Worm (Caenorhabditis elegans) whole organism, young adult: Measurements from ENCODE around the gene unc-103.

Experiments used
- B0336.3 ChIP-seq: fragments of 200-800 bp; sonication (Bioruptor generic); IDR thresholded peaks from 2 replicates; pipeline ENCODE4 v1.3.6; 2022; ENCODE audit warnings: missing genetic modification characterization, missing compliant biosample characterization
- F49E8.2 ChIP-seq: sonication (generic microtip); optimal IDR thresholded peaks from 3 replicates; lab custom pipeline; 2017; ENCODE audit warnings: missing genetic modification characterization, mild to moderate bottlenecking, missing compliant biosample characterization, antibody characterized with exemption, moderate library complexity; ENCODE audit not compliant: insufficient read depth
- F52B5.7 ChIP-seq: sonication (generic microtip); optimal IDR thresholded peaks from 2 replicates; lab custom pipeline; 2016; ENCODE audit warnings: mild to moderate bottlenecking, missing genetic modification characterization, missing compliant biosample characterization
- F57C9.4 ChIP-seq: sonication (generic microtip); optimal IDR thresholded peaks from 2 replicates; lab custom pipeline; 2017; ENCODE audit warnings: mild to moderate bottlenecking, missing genetic modification characterization, missing compliant biosample characterization
- K11D2.4 ChIP-seq: fragments of 200-800 bp; sonication (Bioruptor generic); IDR thresholded peaks from 2 replicates; pipeline ENCODE4 v1.3.6; 2022; ENCODE audit warnings: missing genetic modification reagents, missing genetic modification characterization, missing compliant biosample characterization
- Y56A3A.18 ChIP-seq: fragments of 200-800 bp; sonication (Bioruptor generic); IDR thresholded peaks from 2 replicates; pipeline ENCODE4 v1.3.6; 2022; ENCODE audit warnings: missing genetic modification reagents, missing genetic modification characterization, missing compliant biosample characterization
- Y67H2A.10 ChIP-seq: fragments of 200-800 bp; sonication (Bioruptor generic); conservative IDR thresholded peaks from 2 replicates; pipeline ENCODE4 v1.3.6; 2022; ENCODE audit warnings: missing genetic modification reagents, missing genetic modification characterization, missing compliant biosample characterization
- Y79H2A.3 ChIP-seq: fragments of 200-800 bp; sonication (Bioruptor generic); conservative IDR thresholded peaks from 2 replicates; pipeline ENCODE4 v1.3.6; 2022; ENCODE audit warnings: missing genetic modification reagents, missing genetic modification characterization, missing compliant biosample characterization
- aptf-3 ChIP-seq: fragments of 200-800 bp; sonication (Bioruptor generic); IDR thresholded peaks from 2 replicates; pipeline ENCODE4 v1.3.6; 2022; ENCODE audit warnings: missing genetic modification characterization, missing compliant biosample characterization
- attf-3 ChIP-seq: fragments of 200-800 bp; sonication (Bioruptor generic); conservative IDR thresholded peaks from 2 replicates; pipeline ENCODE4 v1.3.6; 2022; ENCODE audit warnings: missing genetic modification reagents, missing genetic modification characterization, missing compliant biosample characterization
- attf-5 ChIP-seq: fragments of 200-800 bp; sonication (Bioruptor generic); optimal IDR thresholded peaks from 2 replicates; lab custom pipeline; 2018; ENCODE audit warnings: mild to moderate bottlenecking, missing genetic modification characterization, missing compliant biosample characterization
- attf-6 ChIP-seq: fragments of 200-800 bp; sonication (Bioruptor generic); IDR thresholded peaks from 2 replicates; pipeline ENCODE4 v1.3.6; 2022; ENCODE audit warnings: missing genetic modification reagents, missing genetic modification characterization, missing compliant biosample characterization
- bed-1 ChIP-seq: fragments of 200-800 bp; sonication (Bioruptor generic); IDR thresholded peaks from 2 replicates; pipeline ENCODE4 v1.3.6; 2022; ENCODE audit warnings: missing genetic modification reagents, missing genetic modification characterization, missing compliant biosample characterization
- ccch-3 ChIP-seq: fragments of 200-800 bp; sonication (Bioruptor generic); optimal IDR thresholded peaks from 2 replicates; lab custom pipeline; 2018; ENCODE audit warnings: mild to moderate bottlenecking, missing genetic modification characterization, missing compliant biosample characterization
- ceh-40 ChIP-seq: fragments of 200-800 bp; sonication (Bioruptor generic); IDR thresholded peaks from 2 replicates; pipeline ENCODE4 v1.3.6; 2022; ENCODE audit warnings: missing genetic modification characterization, missing compliant biosample characterization
- ceh-58 ChIP-seq: fragments of 200-800 bp; sonication (Bioruptor generic); IDR thresholded peaks from 2 replicates; pipeline ENCODE4 v1.3.6; 2022; ENCODE audit warnings: missing genetic modification characterization, missing compliant biosample characterization
- ceh-79 ChIP-seq: sonication (generic microtip); optimal IDR thresholded peaks from 2 replicates; lab custom pipeline; 2017; ENCODE audit warnings: mild to moderate bottlenecking, missing genetic modification characterization, missing compliant biosample characterization
- ceh-91 ChIP-seq: fragments of 200-800 bp; sonication (Bioruptor generic); IDR thresholded peaks from 2 replicates; pipeline ENCODE4 v1.3.6; 2022; ENCODE audit warnings: missing genetic modification reagents, missing genetic modification characterization, missing compliant biosample characterization
- chd-7 ChIP-seq: sonication (generic microtip); optimal IDR thresholded peaks from 2 replicates; lab custom pipeline; 2016; ENCODE audit warnings: mild to moderate bottlenecking, missing genetic modification characterization, moderate library complexity, missing compliant biosample characterization
- dpff-1 ChIP-seq: sonication (generic microtip); optimal IDR thresholded peaks from 2 replicates; lab custom pipeline; 2017; ENCODE audit warnings: mild to moderate bottlenecking, missing genetic modification characterization, missing compliant biosample characterization
- efl-1 ChIP-seq: fragments of 150-350 bp; optimal IDR thresholded peaks from 2 replicates; lab custom pipeline; 2014; ENCODE audit warnings: missing biosample characterization, missing genetic modification reagents, missing genetic modification characterization
- egl-44 ChIP-seq: fragments of 200-800 bp; sonication (Bioruptor generic); IDR thresholded peaks from 2 replicates; pipeline ENCODE4 v1.3.6; 2022; ENCODE audit warnings: missing genetic modification reagents, missing genetic modification characterization, missing compliant biosample characterization
- gei-17 ChIP-seq: fragments of 200-800 bp; sonication (Bioruptor generic); optimal IDR thresholded peaks from 2 replicates; lab custom pipeline; 2018; ENCODE audit warnings: mild to moderate bottlenecking, missing genetic modification characterization, missing compliant biosample characterization
- hmg-20 ChIP-seq: fragments of 200-800 bp; sonication (Bioruptor generic); IDR thresholded peaks from 2 replicates; pipeline ENCODE4 v1.3.6; 2022; ENCODE audit warnings: missing genetic modification reagents, missing genetic modification characterization, missing compliant biosample characterization
- lag-1 ChIP-seq: fragments of 200-800 bp; sonication (Bioruptor generic); IDR thresholded peaks from 2 replicates; pipeline ENCODE4 v1.3.6; 2022; ENCODE audit warnings: missing genetic modification reagents, missing genetic modification characterization, missing compliant biosample characterization
- let-607 ChIP-seq, 2 experiments: fragments of 200-800 bp in 1 of 2; sonication (Bioruptor generic) in 1 of 2; sonication (generic microtip) in 1 of 2; optimal IDR thresholded peaks; 2 replicates each; lab custom pipeline; 2016 to 2018; ENCODE audit warnings: mild to moderate bottlenecking in 2 of 2, missing compliant biosample characterization in 2 of 2, missing genetic modification characterization in 2 of 2, moderate library complexity in 2 of 2, missing genotype in 1 of 2
- lin-35 ChIP-seq, 3 experiments: fragments of 150-350 bp in 2 of 3; sonication (generic microtip) in 1 of 3; optimal IDR thresholded peaks; 2 replicates each; lab custom pipeline; 2014 to 2018; ENCODE audit warnings: missing biosample characterization in 3 of 3, missing genetic modification characterization in 3 of 3, missing genetic modification reagents in 3 of 3
- lin-40 ChIP-seq: sonication (generic microtip); optimal IDR thresholded peaks from 2 replicates; lab custom pipeline; 2016; ENCODE audit warnings: missing genetic modification characterization, mild to moderate bottlenecking, missing compliant biosample characterization, missing genotype, missing genetic modification reagents
- lir-1 ChIP-seq: fragments of 200-800 bp; sonication (Bioruptor generic); conservative IDR thresholded peaks from 2 replicates; pipeline ENCODE4 v1.3.6; 2022; ENCODE audit warnings: missing genetic modification reagents, missing genetic modification characterization, missing compliant biosample characterization
- lsy-27 ChIP-seq: sonication (generic microtip); optimal IDR thresholded peaks from 2 replicates; lab custom pipeline; 2017; ENCODE audit warnings: missing genetic modification characterization, mild to moderate bottlenecking, missing compliant biosample characterization, antibody characterized with exemption, missing genotype, borderline replicate concordance; ENCODE audit not compliant: insufficient read depth
- madf-3 ChIP-seq: fragments of 200-800 bp; sonication (Bioruptor generic); IDR thresholded peaks from 2 replicates; pipeline ENCODE4 v1.3.6; 2022; ENCODE audit warnings: missing genetic modification reagents, missing genetic modification characterization, missing compliant biosample characterization
- madf-6 ChIP-seq: fragments of 200-800 bp; sonication (Bioruptor generic); IDR thresholded peaks from 2 replicates; pipeline ENCODE4 v1.3.6; 2022; ENCODE audit warnings: missing genetic modification reagents, missing genetic modification characterization, missing compliant biosample characterization
- mel-28 ChIP-seq: sonication (generic microtip); optimal IDR thresholded peaks from 2 replicates; lab custom pipeline; 2016; ENCODE audit warnings: borderline replicate concordance, mild to moderate bottlenecking, missing genetic modification characterization, missing compliant biosample characterization
- nfya-1 ChIP-seq: sonication (generic microtip); optimal IDR thresholded peaks from 2 replicates; lab custom pipeline; 2017; ENCODE audit warnings: antibody characterized with exemption, missing compliant biosample characterization, missing genetic modification characterization, borderline replicate concordance; ENCODE audit not compliant: insufficient read depth
- nfya-2 ChIP-seq: fragments of 200-800 bp; sonication (Bioruptor generic); IDR thresholded peaks from 2 replicates; pipeline ENCODE4 v1.3.6; 2022; ENCODE audit warnings: missing genetic modification reagents, missing genetic modification characterization, missing compliant biosample characterization
- nhr-80 ChIP-seq: sonication (generic microtip); optimal IDR thresholded peaks from 2 replicates; lab custom pipeline; 2016; ENCODE audit warnings: missing genetic modification characterization, missing compliant biosample characterization
- pbrm-1 ChIP-seq: fragments of 200-800 bp; sonication (Bioruptor generic); IDR thresholded peaks from 2 replicates; pipeline ENCODE4 v1.3.6; 2022; ENCODE audit warnings: missing genetic modification reagents, missing genetic modification characterization, missing compliant biosample characterization
- rcor-1 ChIP-seq: fragments of 200-800 bp; sonication (Bioruptor generic); IDR thresholded peaks from 2 replicates; pipeline ENCODE4 v1.3.6; 2022; ENCODE audit warnings: missing genetic modification reagents, missing genetic modification characterization, missing compliant biosample characterization
- repo-1 ChIP-seq: sonication (generic microtip); optimal IDR thresholded peaks from 2 replicates; lab custom pipeline; 2017; ENCODE audit warnings: mild to moderate bottlenecking, missing genetic modification characterization, missing compliant biosample characterization
- snpc-3.4 ChIP-seq: sonication (generic microtip); optimal IDR thresholded peaks from 2 replicates; lab custom pipeline; 2017; ENCODE audit warnings: missing genetic modification characterization, mild to moderate bottlenecking, missing compliant biosample characterization, antibody characterized with exemption, moderate library complexity, missing genotype, missing genetic modification reagents
- snpc-4 ChIP-seq, 5 experiments: fragments of 150-350 bp in 1 of 5; sonication (generic microtip) in 4 of 5; optimal IDR thresholded peaks; 2 replicates each; lab custom pipeline; 2014 to 2018; ENCODE audit warnings: missing genetic modification characterization in 5 of 5, missing biosample characterization in 3 of 5, antibody characterized with exemption in 2 of 5, mild to moderate bottlenecking in 2 of 5, missing compliant biosample characterization in 2 of 5, missing genotype in 2 of 5, moderate library complexity in 2 of 5, missing genetic modification reagents in 1 of 5
- tbx-9 ChIP-seq: sonication (generic microtip); optimal IDR thresholded peaks from 2 replicates; lab custom pipeline; 2016; ENCODE audit warnings: borderline replicate concordance, missing genetic modification characterization, inconsistent platforms, missing compliant biosample characterization
- zim-3 ChIP-seq: sonication (generic microtip); optimal IDR thresholded peaks from 2 replicates; lab custom pipeline; 2017; ENCODE audit warnings: mild to moderate bottlenecking, missing genetic modification characterization, moderate library complexity, missing compliant biosample characterization
- ztf-18 ChIP-seq: sonication (generic microtip); optimal IDR thresholded peaks from 2 replicates; lab custom pipeline; 2016; ENCODE audit warnings: missing genotype, mild to moderate bottlenecking, missing genetic modification characterization, missing compliant biosample characterization
- ztf-28 ChIP-seq: fragments of 200-800 bp; sonication (Bioruptor generic); IDR thresholded peaks from 2 replicates; pipeline ENCODE4 v1.3.6; 2022; ENCODE audit warnings: missing genetic modification reagents, missing genetic modification characterization, missing compliant biosample characterization
- ztf-6 ChIP-seq: fragments of 200-800 bp; sonication (Bioruptor generic); IDR thresholded peaks from 2 replicates; pipeline ENCODE4 v1.3.6; 2022; ENCODE audit warnings: missing genetic modification reagents, missing genetic modification characterization, missing compliant biosample characterization

Gene unc-103

ce11 chrIII:4087064-4087463 lies 28.1 kb upstream of the unc-103 start:
- TF ChIP-seq Y56A3A.18 (GFP tag; lab: Robert Waterston, UW) (no peak), madf-3 (GFP tag; lab: Robert Waterston, UW) (peak; percentile 82)

- TF ChIP-seq ceh-58 (no peak), efl-1 (GFP tag; lab: Kevin White, UChicago) (peak; percentile 59), snpc-3.4 (tag; lab: Kevin White, UChicago) (no peak), nfya-1 (tag; lab: Kevin White, UChicago) (no peak), Y79H2A.3 (GFP tag; lab: Robert Waterston, UW) (no peak), madf-3 (GFP tag; lab: Robert Waterston, UW) (peak; percentile 98), let-607 (tag; optimal IDR thresholded peaks at IDR 0.05; lab: Kevin White, UChicago) (no peak), K11D2.4 (GFP tag; lab: Robert Waterston, UW) (no peak), chd-7 (tag; lab: Kevin White, UChicago) (no peak), nhr-80 (tag; lab: Kevin White, UChicago) (peak; percentile 29), hmg-20 (GFP tag; lab: Robert Waterston, UW) (no peak), Y67H2A.10 (GFP tag; lab: Robert Waterston, UW) (no peak), bed-1 (GFP tag; lab: Robert Waterston, UW) (no peak), tbx-9 (tag; lab: Kevin White, UChicago) (no peak), egl-44 (GFP tag; lab: Robert Waterston, UW) (no peak), snpc-4 (GFP tag; optimal IDR thresholded peaks at IDR 0.05; lab: Kevin White, UChicago) (no peak), snpc-4 (tag; optimal IDR thresholded peaks at IDR 0.05; lab: Kevin White, UChicago) (peak in 3 of 4 experiments; percentile 15 to 42 (median 23)), attf-3 (GFP tag; lab: Robert Waterston, UW) (no peak), repo-1 (tag; lab: Kevin White, UChicago) (no peak), gei-17 (GFP tag; lab: Kevin White, UChicago) (no peak), lin-40 (peak; percentile 23), rcor-1 (GFP tag; lab: Robert Waterston, UW) (0 out of 2 replicates have a peak, but pooled peaks have one; percentile 39), ceh-40 (no peak), ztf-6 (GFP tag; lab: Robert Waterston, UW) (no peak), attf-5 (GFP tag; lab: Kevin White, UChicago) (peak; percentile 94), Y56A3A.18 (GFP tag; lab: Robert Waterston, UW) (no peak), lir-1 (GFP tag; lab: Robert Waterston, UW) (no peak), mel-28 (tag; lab: Kevin White, UChicago) (no peak), zim-3 (tag; lab: Kevin White, UChicago) (no peak), F49E8.2 (tag; lab: Kevin White, UChicago) (no peak), dpff-1 (no peak), lin-35 (GFP tag; optimal IDR thresholded peaks at IDR 0.05; lab: Kevin White, UChicago) (peak in 1 of 3 experiments; percentile 62), ceh-91 (GFP tag; lab: Robert Waterston, UW) (no peak), nfya-2 (no peak), ccch-3 (GFP tag; lab: Kevin White, UChicago) (no peak), ztf-28 (GFP tag; lab: Robert Waterston, UW) (no peak), lsy-27 (no peak), attf-6 (GFP tag; lab: Robert Waterston, UW) (no peak), ztf-18 (no peak), F52B5.7 (tag; lab: Kevin White, UChicago) (no peak), madf-6 (GFP tag; lab: Robert Waterston, UW) (no peak), pbrm-1 (no peak), ceh-79 (tag; lab: Kevin White, UChicago) (no peak), B0336.3 (GFP tag; lab: Robert Waterston, UW) (peak; percentile 43; the same call in 1 of the 2 replicates), F57C9.4 (tag; lab: Kevin White, UChicago) (no peak), lag-1 (GFP tag; lab: Robert Waterston, UW) (no peak), aptf-3 (GFP tag; lab: Robert Waterston, UW) (no peak)
Measured at ce11 chrIII:4087565-4087964, 27.6 kb upstream of the unc-103 start.
